Worm (Caenorhabditis elegans) whole organism, young adult: ENCODE results near the gene atf-7.

Source experiments
- B0019.2 ChIP-seq: fragments of 200-800 bp; sonication (Bioruptor generic); conservative IDR thresholded peaks from 2 replicates; pipeline ENCODE4 v1.3.6; 2022; ENCODE audit warnings: missing genetic modification reagents, missing genetic modification characterization, missing compliant biosample characterization
- B0035.1 ChIP-seq: sonication (generic microtip); optimal IDR thresholded peaks from 2 replicates; lab custom pipeline; 2016; ENCODE audit warnings: missing genetic modification characterization, mild to moderate bottlenecking, missing compliant biosample characterization, missing genotype, missing genetic modification reagents
- C17E4.6 ChIP-seq: fragments of 200-800 bp; sonication (Bioruptor generic); IDR thresholded peaks from 2 replicates; pipeline ENCODE4 v1.3.6; 2022; ENCODE audit warnings: missing genetic modification reagents, missing genetic modification characterization, missing compliant biosample characterization
- D2030.7 ChIP-seq: fragments of 200-800 bp; sonication (Bioruptor generic); IDR thresholded peaks from 2 replicates; pipeline ENCODE4 v1.3.6; 2022; ENCODE audit warnings: missing genetic modification reagents, missing genetic modification characterization, missing compliant biosample characterization
- F23B12.7 ChIP-seq: sonication (generic microtip); optimal IDR thresholded peaks from 2 replicates; lab custom pipeline; 2017; ENCODE audit warnings: missing genetic modification characterization, mild to moderate bottlenecking, missing compliant biosample characterization, antibody characterized with exemption, moderate library complexity; ENCODE audit not compliant: insufficient read depth
- F52B5.7 ChIP-seq: sonication (generic microtip); optimal IDR thresholded peaks from 2 replicates; lab custom pipeline; 2016; ENCODE audit warnings: mild to moderate bottlenecking, missing genetic modification characterization, missing compliant biosample characterization
- F57A8.1 ChIP-seq: fragments of 200-800 bp; sonication (Bioruptor generic); optimal IDR thresholded peaks from 2 replicates; lab custom pipeline; 2018; ENCODE audit warnings: mild to moderate bottlenecking, missing genetic modification characterization, moderate library complexity, missing compliant biosample characterization
- F57C9.4 ChIP-seq: sonication (generic microtip); optimal IDR thresholded peaks from 2 replicates; lab custom pipeline; 2017; ENCODE audit warnings: mild to moderate bottlenecking, missing genetic modification characterization, missing compliant biosample characterization
- K11D2.4 ChIP-seq: fragments of 200-800 bp; sonication (Bioruptor generic); IDR thresholded peaks from 2 replicates; pipeline ENCODE4 v1.3.6; 2022; ENCODE audit warnings: missing genetic modification reagents, missing genetic modification characterization, missing compliant biosample characterization
- Y53G8AR.9 ChIP-seq: fragments of 200-800 bp; sonication (Bioruptor generic); conservative IDR thresholded peaks from 2 replicates; pipeline ENCODE4 v1.3.6; 2022; ENCODE audit warnings: missing genetic modification reagents, missing genetic modification characterization, missing compliant biosample characterization
- Y56A3A.18 ChIP-seq: fragments of 200-800 bp; sonication (Bioruptor generic); IDR thresholded peaks from 2 replicates; pipeline ENCODE4 v1.3.6; 2022; ENCODE audit warnings: missing genetic modification reagents, missing genetic modification characterization, missing compliant biosample characterization
- Y79H2A.3 ChIP-seq: fragments of 200-800 bp; sonication (Bioruptor generic); conservative IDR thresholded peaks from 2 replicates; pipeline ENCODE4 v1.3.6; 2022; ENCODE audit warnings: missing genetic modification reagents, missing genetic modification characterization, missing compliant biosample characterization
- akir-1 ChIP-seq: fragments of 200-800 bp; sonication (Bioruptor generic); optimal IDR thresholded peaks from 2 replicates; lab custom pipeline; 2018; ENCODE audit warnings: mild to moderate bottlenecking, missing genetic modification characterization, moderate library complexity, missing compliant biosample characterization
- aptf-3 ChIP-seq: fragments of 200-800 bp; sonication (Bioruptor generic); IDR thresholded peaks from 2 replicates; pipeline ENCODE4 v1.3.6; 2022; ENCODE audit warnings: missing genetic modification characterization, missing compliant biosample characterization
- bed-2 ChIP-seq: fragments of 200-800 bp; sonication (Bioruptor generic); IDR thresholded peaks from 2 replicates; pipeline ENCODE4 v1.3.6; 2022; ENCODE audit warnings: missing genetic modification reagents, missing genetic modification characterization, missing compliant biosample characterization
- ccch-3 ChIP-seq: fragments of 200-800 bp; sonication (Bioruptor generic); optimal IDR thresholded peaks from 2 replicates; lab custom pipeline; 2018; ENCODE audit warnings: mild to moderate bottlenecking, missing genetic modification characterization, missing compliant biosample characterization
- cebp-2 ChIP-seq: fragments of 200-800 bp; sonication (Bioruptor generic); IDR thresholded peaks from 2 replicates; pipeline ENCODE4 v1.3.6; 2022; ENCODE audit warnings: missing genetic modification characterization, missing compliant biosample characterization
- ceh-100 ChIP-seq: fragments of 200-800 bp; sonication (Bioruptor generic); IDR thresholded peaks from 2 replicates; pipeline ENCODE4 v1.3.6; 2022; ENCODE audit warnings: missing genetic modification reagents, missing genetic modification characterization, missing compliant biosample characterization
- ceh-58 ChIP-seq: fragments of 200-800 bp; sonication (Bioruptor generic); IDR thresholded peaks from 2 replicates; pipeline ENCODE4 v1.3.6; 2022; ENCODE audit warnings: missing genetic modification characterization, missing compliant biosample characterization
- ceh-91 ChIP-seq: fragments of 200-800 bp; sonication (Bioruptor generic); IDR thresholded peaks from 2 replicates; pipeline ENCODE4 v1.3.6; 2022; ENCODE audit warnings: missing genetic modification reagents, missing genetic modification characterization, missing compliant biosample characterization
- dox-1 ChIP-seq: fragments of 200-800 bp; sonication (Bioruptor generic); IDR thresholded peaks from 2 replicates; pipeline ENCODE4 v1.3.6; 2022; ENCODE audit warnings: missing genetic modification reagents, missing genetic modification characterization, missing compliant biosample characterization
- dpl-1 ChIP-seq: fragments of 150-350 bp; optimal IDR thresholded peaks from 2 replicates; lab custom pipeline; 2014; ENCODE audit warnings: missing biosample characterization, missing genetic modification reagents, missing genetic modification characterization
- egl-18 ChIP-seq: fragments of 200-800 bp; sonication (Bioruptor generic); IDR thresholded peaks from 2 replicates; pipeline ENCODE4 v1.3.6; 2022; ENCODE audit warnings: missing genetic modification reagents, missing genetic modification characterization, missing compliant biosample characterization
- ekl-4 ChIP-seq: fragments of 200-800 bp; sonication (Bioruptor generic); IDR thresholded peaks from 2 replicates; pipeline ENCODE4 v1.3.6; 2022; ENCODE audit warnings: missing genetic modification reagents, missing genetic modification characterization, missing compliant biosample characterization
- ets-4 ChIP-seq: fragments of 200-800 bp; sonication (Bioruptor generic); optimal IDR thresholded peaks from 2 replicates; lab custom pipeline; 2018; ENCODE audit warnings: mild to moderate bottlenecking, missing genetic modification characterization, missing compliant biosample characterization
- fkh-3 ChIP-seq: sonication (generic microtip); optimal IDR thresholded peaks from 2 replicates; lab custom pipeline; 2016; ENCODE audit warnings: mild to moderate bottlenecking, missing genetic modification characterization, missing compliant biosample characterization
- gei-17 ChIP-seq: fragments of 200-800 bp; sonication (Bioruptor generic); optimal IDR thresholded peaks from 2 replicates; lab custom pipeline; 2018; ENCODE audit warnings: mild to moderate bottlenecking, missing genetic modification characterization, missing compliant biosample characterization
- him-1 ChIP-seq: sonication (generic microtip); optimal IDR thresholded peaks from 2 replicates; lab custom pipeline; 2016; ENCODE audit warnings: missing genotype, missing genetic modification reagents, missing genetic modification characterization, missing compliant biosample characterization
- hlh-26 ChIP-seq: fragments of 200-800 bp; sonication (Bioruptor generic); conservative IDR thresholded peaks from 2 replicates; pipeline ENCODE4 v1.3.6; 2022; ENCODE audit warnings: missing genetic modification reagents, missing genetic modification characterization, missing compliant biosample characterization
- hmg-20 ChIP-seq: fragments of 200-800 bp; sonication (Bioruptor generic); IDR thresholded peaks from 2 replicates; pipeline ENCODE4 v1.3.6; 2022; ENCODE audit warnings: missing genetic modification reagents, missing genetic modification characterization, missing compliant biosample characterization
- lin-35 ChIP-seq, 3 experiments: fragments of 150-350 bp in 2 of 3; sonication (generic microtip) in 1 of 3; optimal IDR thresholded peaks; 2 replicates each; lab custom pipeline; 2014 to 2018; ENCODE audit warnings: missing biosample characterization in 3 of 3, missing genetic modification characterization in 3 of 3, missing genetic modification reagents in 3 of 3
- madf-3 ChIP-seq: fragments of 200-800 bp; sonication (Bioruptor generic); IDR thresholded peaks from 2 replicates; pipeline ENCODE4 v1.3.6; 2022; ENCODE audit warnings: missing genetic modification reagents, missing genetic modification characterization, missing compliant biosample characterization
- mel-28 ChIP-seq: sonication (generic microtip); optimal IDR thresholded peaks from 2 replicates; lab custom pipeline; 2016; ENCODE audit warnings: borderline replicate concordance, mild to moderate bottlenecking, missing genetic modification characterization, missing compliant biosample characterization
- nfya-1 ChIP-seq: sonication (generic microtip); optimal IDR thresholded peaks from 2 replicates; lab custom pipeline; 2017; ENCODE audit warnings: antibody characterized with exemption, missing compliant biosample characterization, missing genetic modification characterization, borderline replicate concordance; ENCODE audit not compliant: insufficient read depth
- nfyb-1 ChIP-seq: fragments of 200-800 bp; sonication (Bioruptor generic); IDR thresholded peaks from 2 replicates; pipeline ENCODE4 v1.3.6; 2022; ENCODE audit warnings: missing genetic modification reagents, missing genetic modification characterization, missing compliant biosample characterization
- nhr-179 ChIP-seq: sonication (generic microtip); optimal IDR thresholded peaks from 2 replicates; lab custom pipeline; 2016; ENCODE audit warnings: mild to moderate bottlenecking, missing genetic modification characterization, missing compliant biosample characterization
- nhr-27 ChIP-seq: fragments of 200-800 bp; sonication (Bioruptor generic); optimal IDR thresholded peaks from 2 replicates; lab custom pipeline; 2018; ENCODE audit warnings: mild to moderate bottlenecking, missing genetic modification characterization, moderate library complexity, missing compliant biosample characterization
- rec-8 ChIP-seq, 2 experiments: sonication (generic microtip); optimal IDR thresholded peaks; 2 replicates each; lab custom pipeline; 2016; ENCODE audit warnings: mild to moderate bottlenecking in 2 of 2, missing genetic modification characterization in 2 of 2, missing genetic modification reagents in 2 of 2, missing genotype in 2 of 2, missing biosample characterization in 1 of 2, missing compliant biosample characterization in 1 of 2, moderate library complexity in 1 of 2
- repo-1 ChIP-seq: sonication (generic microtip); optimal IDR thresholded peaks from 2 replicates; lab custom pipeline; 2017; ENCODE audit warnings: mild to moderate bottlenecking, missing genetic modification characterization, missing compliant biosample characterization
- rpc-1 ChIP-seq, 2 experiments: fragments of 150-350 bp in 1 of 2; sonication (generic microtip) in 1 of 2; optimal IDR thresholded peaks; 2 replicates each; lab custom pipeline; 2014 to 2018; ENCODE audit warnings: missing biosample characterization in 1 of 2, missing genetic modification characterization in 1 of 2, missing genetic modification reagents in 1 of 2, missing genotype in 1 of 2
- snpc-1.1 ChIP-seq: sonication (generic microtip); optimal IDR thresholded peaks from 2 replicates; lab custom pipeline; 2017; ENCODE audit warnings: missing genetic modification characterization, mild to moderate bottlenecking, missing compliant biosample characterization, antibody characterized with exemption, moderate library complexity, missing genotype, missing genetic modification reagents; ENCODE audit not compliant: insufficient read depth
- snpc-1.3 ChIP-seq: sonication (generic microtip); optimal IDR thresholded peaks from 2 replicates; lab custom pipeline; 2017; ENCODE audit warnings: missing genetic modification characterization, mild to moderate bottlenecking, missing compliant biosample characterization, antibody characterized with exemption, moderate library complexity, missing genotype, missing genetic modification reagents; ENCODE audit not compliant: insufficient read depth
- tbp1 ChIP-seq: fragments of 200-800 bp; sonication (Bioruptor generic); optimal IDR thresholded peaks from 2 replicates; lab custom pipeline; 2018; ENCODE audit warnings: mild to moderate bottlenecking, missing genetic modification characterization, missing compliant biosample characterization
- zfh-2 ChIP-seq: fragments of 200-800 bp; sonication (Bioruptor generic); conservative IDR thresholded peaks from 2 replicates; pipeline ENCODE4 v1.3.6; 2022; ENCODE audit warnings: missing genetic modification reagents, missing genetic modification characterization, missing compliant biosample characterization
- ztf-25 ChIP-seq: fragments of 200-800 bp; sonication (Bioruptor generic); IDR thresholded peaks from 2 replicates; pipeline ENCODE4 v1.3.6; 2022; ENCODE audit warnings: missing genetic modification reagents, missing genetic modification characterization, missing compliant biosample characterization
- ztf-26 ChIP-seq: sonication (generic microtip); optimal IDR thresholded peaks from 2 replicates; lab custom pipeline; 2017; ENCODE audit warnings: missing genetic modification characterization, missing compliant biosample characterization
- ztf-28 ChIP-seq: fragments of 200-800 bp; sonication (Bioruptor generic); IDR thresholded peaks from 2 replicates; pipeline ENCODE4 v1.3.6; 2022; ENCODE audit warnings: missing genetic modification reagents, missing genetic modification characterization, missing compliant biosample characterization

Gene atf-7

ce11 chrIII:4488892-4489409, 9.9 kb downstream of the atf-7 start, which contains the start of gene cpg-1 (continued):
- TF ChIP-seq snpc-1.1 (tag; lab: Kevin White, UChicago) (peak; percentile 84), ekl-4 (GFP tag; lab: Robert Waterston, UW) (peak; percentile 96), dpl-1 (peak; percentile 98), cebp-2 (GFP tag; lab: Robert Waterston, UW) (no peak), snpc-1.3 (peak; percentile 97), tbp1 (GFP tag; lab: Kevin White, UChicago) (peak; percentile 78), ztf-25 (0 out of 2 replicates have a peak, but pooled peaks have one; percentile 42), ets-4 (GFP tag; lab: Kevin White, UChicago) (no peak), akir-1 (GFP tag; lab: Kevin White, UChicago) (no peak), F23B12.7 (peak; percentile 79), C17E4.6 (GFP tag; lab: Robert Waterston, UW) (peak; percentile 98), ceh-91 (GFP tag; lab: Robert Waterston, UW) (peak; percentile 99), Y79H2A.3 (GFP tag; lab: Robert Waterston, UW) (peak; percentile 96), D2030.7 (GFP tag; lab: Robert Waterston, UW) (peak; percentile 100), K11D2.4 (GFP tag; lab: Robert Waterston, UW) (no peak), rpc-1 (optimal IDR thresholded peaks at IDR 0.05; lab: Kevin White, UChicago) (no peak), rpc-1 (tag; optimal IDR thresholded peaks at IDR 0.05; lab: Kevin White, UChicago) (peak; percentile 21), ztf-26 (tag; lab: Kevin White, UChicago) (no peak), zfh-2 (GFP tag; lab: Robert Waterston, UW) (no peak), nhr-27 (tag; lab: Kevin White, UChicago) (no peak), F57C9.4 (tag; lab: Kevin White, UChicago) (no peak), him-1 (tag; lab: Kevin White, UChicago) (peak; percentile 98), lin-35 (GFP tag; optimal IDR thresholded peaks at IDR 0.05; lab: Kevin White, UChicago) (peak; percentile 64 to 83 (median 78)), gei-17 (GFP tag; lab: Kevin White, UChicago) (no peak), ceh-58 (GFP tag; lab: Robert Waterston, UW) (no peak), fkh-3 (no peak), bed-2 (peak; percentile 70; the same call in 1 of the 2 replicates), Y56A3A.18 (no peak), ceh-100 (GFP tag; lab: Robert Waterston, UW) (peak; percentile 76), ccch-3 (GFP tag; lab: Kevin White, UChicago) (no peak), B0035.1 (no peak), rec-8 (tag; optimal IDR thresholded peaks at IDR 0.05; lab: Kevin White, UChicago) (peak in 1 of 2 experiments; percentile 88), madf-3 (GFP tag; lab: Robert Waterston, UW) (no peak; the same call in 1 of the 2 replicates), hlh-26 (GFP tag; lab: Robert Waterston, UW) (no peak), nfyb-1 (GFP tag; lab: Robert Waterston, UW) (peak; percentile 75), hmg-20 (peak; percentile 60; the same call in 1 of the 2 replicates), nfya-1 (no peak), B0019.2 (GFP tag; lab: Robert Waterston, UW) (peak; percentile 98), aptf-3 (GFP tag; lab: Robert Waterston, UW) (no peak), Y53G8AR.9 (GFP tag; lab: Robert Waterston, UW) (no peak; the same call in 1 of the 2 replicates), dox-1 (GFP tag; lab: Robert Waterston, UW) (no peak; the same call in 1 of the 2 replicates), mel-28 (tag; lab: Kevin White, UChicago) (no peak), repo-1 (no peak), ztf-28 (GFP tag; lab: Robert Waterston, UW) (peak; percentile 98), egl-18 (GFP tag; lab: Robert Waterston, UW) (no peak), nhr-179 (tag; lab: Kevin White, UChicago) (no peak), F57A8.1 (GFP tag; lab: Kevin White, UChicago) (no peak), F52B5.7 (tag; lab: Kevin White, UChicago) (no peak)
